Worm (Caenorhabditis elegans) whole organism, L4/young adult: ENCODE results near the gene morc-1.

Experiments
- W03F9.2 ChIP-seq: fragments of 150-350 bp; optimal IDR thresholded peaks from 2 replicates; lab custom pipeline; 2014; ENCODE audit warnings: missing biosample characterization, missing genetic modification characterization
- him-1 ChIP-seq: sonication (generic microtip); optimal IDR thresholded peaks from 2 replicates; lab custom pipeline; 2016; ENCODE audit warnings: missing genotype, missing genetic modification reagents, missing genetic modification characterization, missing compliant biosample characterization

- TF ChIP-seq him-1 (tag; lab: Kevin White, UChicago) (no peak), W03F9.2 (no peak)
Observed at ce11 chrIII:5158674-5159073, 48.0 kb downstream of the morc-1 start, which contains the start of gene oxy-4.
